Worm (Caenorhabditis elegans) whole organism, L3 larva: ENCODE data around the gene C47E8.3.
A peak's percentile ranks its signal among the peaks of the same experiment; 100 is the strongest.

ENCODE experiments used
- R02D3.7 ChIP-seq: fragments of 150-350 bp; optimal IDR thresholded peaks from 2 replicates; lab custom pipeline; 2014; ENCODE audit warnings: missing biosample characterization, missing genetic modification characterization
- ZK546.5 ChIP-seq: sonication (generic microtip); optimal IDR thresholded peaks from 2 replicates; lab custom pipeline; 2017; ENCODE audit warnings: missing biosample characterization, missing genetic modification characterization
- aly-2 ChIP-seq: fragments of 150-350 bp; optimal IDR thresholded peaks from 2 replicates; lab custom pipeline; 2014; ENCODE audit warnings: missing biosample characterization, missing genetic modification characterization
- ama-1 ChIP-seq: fragments of 150-350 bp; optimal IDR thresholded peaks from 2 replicates; lab custom pipeline; 2018
- ceh-16 ChIP-seq: sonication (generic microtip); optimal IDR thresholded peaks from 2 replicates; lab custom pipeline; 2017; ENCODE audit warnings: missing biosample characterization, missing genetic modification characterization
- ceh-28 ChIP-seq: fragments of 150-350 bp; optimal IDR thresholded peaks from 2 replicates; lab custom pipeline; 2014; ENCODE audit warnings: missing biosample characterization, missing genetic modification reagents, missing genetic modification characterization
- ceh-82 ChIP-seq: fragments of 150-350 bp; optimal IDR thresholded peaks from 2 replicates; lab custom pipeline; 2014; ENCODE audit warnings: missing biosample characterization, missing genetic modification characterization
- ceh-9 ChIP-seq: sonication (generic microtip); optimal IDR thresholded peaks from 2 replicates; lab custom pipeline; 2018; ENCODE audit warnings: missing biosample characterization, missing genetic modification characterization
- daf-12 ChIP-seq: fragments of 150-350 bp; optimal IDR thresholded peaks from 2 replicates; lab custom pipeline; 2014; ENCODE audit warnings: missing biosample characterization, missing genetic modification reagents, missing genetic modification characterization
- egl-27 ChIP-seq: sonication (generic microtip); optimal IDR thresholded peaks from 4 replicates; lab custom pipeline; 2017; ENCODE audit warnings: missing biosample characterization, missing genetic modification reagents, missing genetic modification characterization
- elt-1 ChIP-seq: fragments of 150-350 bp; optimal IDR thresholded peaks from 2 replicates; lab custom pipeline; 2014; ENCODE audit warnings: missing biosample characterization, missing genetic modification characterization
- elt-3 ChIP-seq, 3 experiments: fragments of 150-350 bp in 1 of 3; sonication (generic microtip) in 2 of 3; optimal IDR thresholded peaks; 2 replicates in 2 of 3; 4 replicates in 1 of 3; lab custom pipeline; 2014 to 2017; ENCODE audit warnings: missing biosample characterization in 3 of 3, missing genetic modification characterization in 3 of 3
- hmg-11 ChIP-seq: sonication (generic microtip); optimal IDR thresholded peaks from 2 replicates; lab custom pipeline; 2016; ENCODE audit warnings: missing genetic modification characterization, missing compliant biosample characterization
- lsy-12 ChIP-seq: sonication (generic microtip); optimal IDR thresholded peaks from 2 replicates; lab custom pipeline; 2016; ENCODE audit warnings: mild to moderate bottlenecking, missing genetic modification characterization, missing compliant biosample characterization
- mdl-1 ChIP-seq: fragments of 150-350 bp; optimal IDR thresholded peaks from 2 replicates; lab custom pipeline; 2014; ENCODE audit warnings: missing biosample characterization, missing genetic modification characterization
- mml-1 ChIP-seq: fragments of 150-350 bp; sonication (generic microtip); optimal IDR thresholded peaks from 3 replicates; lab custom pipeline; 2014; ENCODE audit warnings: missing biosample characterization, missing genetic modification characterization
- nfya-1 ChIP-seq: sonication (generic microtip); optimal IDR thresholded peaks from 2 replicates; lab custom pipeline; 2017; ENCODE audit warnings: missing genetic modification characterization, mild to moderate bottlenecking, missing compliant biosample characterization, antibody characterized with exemption, moderate library complexity; ENCODE audit not compliant: insufficient read depth
- nhr-12 ChIP-seq: fragments of 150-350 bp; optimal IDR thresholded peaks from 2 replicates; lab custom pipeline; 2014; ENCODE audit warnings: missing biosample characterization, missing genetic modification characterization
- nhr-23 ChIP-seq: fragments of 150-350 bp; optimal IDR thresholded peaks from 2 replicates; lab custom pipeline; 2014; ENCODE audit warnings: missing biosample characterization, missing genetic modification reagents, missing genetic modification characterization
- nhr-25 ChIP-seq: sonication (generic microtip); optimal IDR thresholded peaks from 2 replicates; lab custom pipeline; 2017; ENCODE audit warnings: missing biosample characterization, missing genetic modification characterization
- nhr-28 ChIP-seq: fragments of 150-350 bp; optimal IDR thresholded peaks from 2 replicates; lab custom pipeline; 2014; ENCODE audit warnings: missing biosample characterization, missing genetic modification characterization
- nhr-43 ChIP-seq: sonication (generic microtip); optimal IDR thresholded peaks from 2 replicates; lab custom pipeline; 2016; ENCODE audit warnings: mild to moderate bottlenecking, missing genetic modification characterization, missing compliant biosample characterization; ENCODE audit not compliant: poor library complexity, severe bottlenecking
- nhr-67 ChIP-seq: fragments of 150-350 bp; optimal IDR thresholded peaks from 2 replicates; lab custom pipeline; 2014; ENCODE audit warnings: missing biosample characterization, missing genetic modification characterization
- nhr-76 ChIP-seq: fragments of 150-350 bp; sonication (generic microtip); optimal IDR thresholded peaks from 5 replicates; lab custom pipeline; 2014; ENCODE audit warnings: missing biosample characterization, missing genetic modification characterization
- nhr-77 ChIP-seq: fragments of 150-350 bp; optimal IDR thresholded peaks from 2 replicates; lab custom pipeline; 2014; ENCODE audit warnings: missing biosample characterization, missing genetic modification characterization
- pha-4 ChIP-seq: fragments of 150-350 bp; optimal IDR thresholded peaks from 2 replicates; lab custom pipeline; 2014; ENCODE audit warnings: missing biosample characterization, missing genetic modification reagents, missing genetic modification characterization
- sea-2 ChIP-seq: fragments of 150-350 bp; sonication (generic microtip); optimal IDR thresholded peaks from 4 replicates; lab custom pipeline; 2014; ENCODE audit warnings: missing biosample characterization, missing genetic modification reagents, missing genetic modification characterization
- skn-1 ChIP-seq: fragments of 150-350 bp; optimal IDR thresholded peaks from 2 replicates; lab custom pipeline; 2014; ENCODE audit warnings: missing biosample characterization, missing genetic modification characterization
- snpc-4 ChIP-seq: fragments of 150-350 bp; optimal IDR thresholded peaks from 2 replicates; lab custom pipeline; 2014; ENCODE audit warnings: missing biosample characterization, missing genetic modification characterization
- unc-62 ChIP-seq: fragments of 150-350 bp; sonication (generic microtip); optimal IDR thresholded peaks from 4 replicates; lab custom pipeline; 2014; ENCODE audit warnings: missing biosample characterization, missing genetic modification reagents, missing genetic modification characterization
- ztf-11 ChIP-seq: fragments of 150-350 bp; optimal IDR thresholded peaks from 2 replicates; lab custom pipeline; 2014; ENCODE audit warnings: missing biosample characterization, missing genetic modification characterization
- ztf-4 ChIP-seq: fragments of 150-350 bp; optimal IDR thresholded peaks from 2 replicates; lab custom pipeline; 2014; ENCODE audit warnings: missing biosample characterization, missing genetic modification characterization

C47E8.3 gene

DNA sequence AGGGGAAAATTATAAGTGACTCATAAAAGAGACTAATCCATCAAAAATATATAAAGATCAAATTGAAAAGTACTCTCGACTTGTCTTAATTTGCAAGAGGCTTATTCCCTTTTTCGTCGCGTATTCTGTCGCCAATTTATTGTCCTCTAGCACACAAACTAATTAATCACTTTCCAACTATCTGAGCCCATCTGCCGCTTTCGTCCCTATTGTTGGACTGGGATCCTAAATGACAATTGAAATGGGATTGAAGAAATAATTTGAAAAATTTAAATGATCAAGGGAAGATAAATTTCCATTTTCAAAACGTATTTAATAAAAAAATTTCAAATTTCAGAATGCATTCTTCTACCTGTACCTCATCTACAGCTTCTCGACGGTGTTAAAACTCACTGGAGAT is 29.5 kb upstream of the C47E8.3 start:
- TF ChIP-seq ceh-9 (tag; lab: Kevin White, UChicago) (no peak), nhr-76 (tag; lab: Kevin White, UChicago) (no peak), ama-1 (lab: Kevin White, UChicago) (no peak), lsy-12 (tag; lab: Kevin White, UChicago) (no peak), ceh-28 (tag; lab: Kevin White, UChicago) (no peak), skn-1 (tag; lab: Kevin White, UChicago) (no peak), daf-12 (no peak), snpc-4 (tag; lab: Kevin White, UChicago) (no peak), aly-2 (tag; lab: Kevin White, UChicago) (no peak), pha-4 (tag; lab: Kevin White, UChicago) (no peak), ZK546.5 (tag; lab: Kevin White, UChicago) (no peak)
- TF ChIP-seq, all 47 proteins: peak for 0

ce11 chrV:14655689-14656088 is 24.4 kb upstream of the C47E8.3 start:
- TF ChIP-seq nhr-76 (tag; lab: Kevin White, UChicago) (no peak), pha-4 (tag; lab: Kevin White, UChicago) (no peak), skn-1 (tag; lab: Kevin White, UChicago) (no peak), ztf-4 (tag; lab: Kevin White, UChicago) (no peak), nhr-28 (no peak), snpc-4 (tag; lab: Kevin White, UChicago) (no peak), nhr-77 (no peak)

DNA sequence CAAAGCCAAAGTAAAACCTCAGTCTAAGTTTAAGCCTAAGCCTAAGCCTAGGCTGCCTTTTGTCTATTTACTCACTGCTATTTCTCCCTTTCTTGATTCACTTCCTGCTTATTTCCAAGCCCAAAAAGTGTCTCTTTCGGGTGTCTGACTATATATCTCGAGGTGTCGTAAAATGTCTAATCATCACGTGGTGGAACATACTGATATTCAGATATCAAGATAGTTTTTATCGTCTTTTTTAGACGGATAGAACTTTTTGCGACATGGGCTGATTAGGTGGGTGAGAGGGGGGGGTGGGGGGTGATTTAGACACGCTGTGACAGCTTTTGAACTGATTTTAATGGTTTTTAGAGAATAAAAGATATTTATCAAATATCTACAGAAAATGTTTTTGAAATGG is 23.1 kb upstream of the C47E8.3 start:
- TF ChIP-seq mdl-1 (tag; lab: Kevin White, UChicago) (no peak), unc-62 (GFP tag; lab: Kevin White, UChicago) (no peak), nhr-25 (tag; lab: Kevin White, UChicago) (no peak), ztf-4 (tag; lab: Kevin White, UChicago) (no peak), ztf-11 (tag; lab: Kevin White, UChicago) (no peak), ceh-9 (tag; lab: Kevin White, UChicago) (no peak), nhr-43 (tag; lab: Kevin White, UChicago) (no peak), elt-1 (tag; lab: Kevin White, UChicago) (no peak), ceh-82 (no peak), nhr-67 (tag; lab: Kevin White, UChicago) (no peak), elt-3 (tag; optimal IDR thresholded peaks at IDR 0.05; lab: Kevin White, UChicago) (no peak), ceh-16 (tag; lab: Kevin White, UChicago) (no peak)
- TF ChIP-seq, all 47 proteins: peak for 0

ce11 chrV:14658131-14658530 is 22.0 kb upstream of the C47E8.3 start, which contains the start of gene slc-25A29:
TSS of gene slc-25A29 (minus strand) at chrV:14658175.
- no peak for TF ChIP-seq unc-62 (GFP tag; lab: Kevin White, UChicago)
- TF ChIP-seq elt-3 (tag; optimal IDR thresholded peaks at IDR 0.05; lab: Kevin White, UChicago): peak in 2 of 3 experiments; percentile 54 to 63
- peak; percentile 16 for TF ChIP-seq nhr-23 (tag; lab: Kevin White, UChicago)
- TF ChIP-seq ceh-82: no peak
- no peak for TF ChIP-seq ceh-16 (tag; lab: Kevin White, UChicago)
- TF ChIP-seq elt-1 (tag; lab: Kevin White, UChicago): no peak
- no peak for TF ChIP-seq nhr-77
- TF ChIP-seq nhr-12 (tag; lab: Kevin White, UChicago): no peak
- no peak for TF ChIP-seq ztf-11 (tag; lab: Kevin White, UChicago)
- TF ChIP-seq nhr-25 (tag; lab: Kevin White, UChicago): peak; percentile 37

DNA sequence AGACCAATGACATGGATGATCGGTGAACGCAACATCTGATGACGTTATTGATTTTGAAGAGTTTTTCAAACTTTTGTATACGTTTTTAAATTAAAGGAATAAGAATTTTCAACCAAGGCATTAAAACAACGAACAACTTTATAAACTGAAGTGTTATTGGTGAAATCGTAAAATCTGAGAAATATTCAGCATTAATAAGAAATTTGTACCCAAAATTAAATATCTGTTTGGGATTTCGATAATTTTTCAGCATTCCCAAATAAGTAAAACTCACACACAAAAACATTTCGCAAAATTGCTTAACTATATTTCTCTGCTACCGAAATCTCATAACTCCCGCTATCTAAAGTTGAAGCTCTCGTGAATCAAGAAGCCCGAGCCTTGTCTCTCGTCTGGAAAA is 20.5 kb upstream of the C47E8.3 start:
- no peak for TF ChIP-seq ceh-28 (tag; lab: Kevin White, UChicago)

ce11 chrV:14660608-14661355 is 19.3 kb upstream of the C47E8.3 start, which contains the start of gene srh-17:
TSS of gene srh-17 (plus strand) at chrV:14661305.
- TF ChIP-seq mml-1 (tag; lab: Kevin White, UChicago) (no peak), ZK546.5 (tag; lab: Kevin White, UChicago) (no peak), R02D3.7 (peak; percentile 24), lsy-12 (tag; lab: Kevin White, UChicago) (peak; percentile 25), nhr-43 (tag; lab: Kevin White, UChicago) (peak; percentile 90), nfya-1 (tag; lab: Kevin White, UChicago) (peak; percentile 20), mdl-1 (tag; lab: Kevin White, UChicago) (peak; percentile 70), nhr-25 (tag; lab: Kevin White, UChicago) (peak; percentile 82), ztf-11 (tag; lab: Kevin White, UChicago) (no peak), hmg-11 (tag; lab: Kevin White, UChicago) (no peak), egl-27 (tag; lab: Kevin White, UChicago) (no peak), sea-2 (GFP tag; lab: Kevin White, UChicago) (no peak), ceh-9 (tag; lab: Kevin White, UChicago) (no peak), skn-1 (tag; lab: Kevin White, UChicago) (no peak), nhr-23 (tag; lab: Kevin White, UChicago) (peak; percentile 74), elt-3 (tag; optimal IDR thresholded peaks at IDR 0.05; lab: Kevin White, UChicago) (peak in 1 of 3 experiments; percentile 35)
